Worm (Caenorhabditis elegans): Measurements from ENCODE around the gene nfyb-1.

ce11 chrII:467265-467664, at the start of gene nfyb-1:
- TF ChIP-seq sptf-1 (tag; optimal IDR thresholded peaks at IDR 0.05) (no peak), lin-13 (GFP tag; optimal IDR thresholded peaks at IDR 0.05) (no peak), elt-3 (tag; optimal IDR thresholded peaks at IDR 0.05) (no peak), egl-27 (tag; optimal IDR thresholded peaks at IDR 0.05) (no peak), nhr-237 (tag; optimal IDR thresholded peaks at IDR 0.05) (no peak), nhr-28 (tag; optimal IDR thresholded peaks at IDR 0.05) (no peak), fos-1 (tag; optimal IDR thresholded peaks at IDR 0.05) (no peak), ces-1 (GFP tag; optimal IDR thresholded peaks at IDR 0.05) (no peak), alr-1 (tag; optimal IDR thresholded peaks at IDR 0.05; ENCODE audit: borderline replicate concordance) (no peak)

All from whole organism, L1 larva.